Worm (Caenorhabditis elegans) whole organism, L4 larva: ENCODE results near the gene lact-4.

Experiments used
- Y105C5A.15 ChIP-seq: fragments of 200-800 bp; sonication (Bioruptor generic); IDR thresholded peaks from 2 replicates; pipeline ENCODE4 v1.3.6; 2022; ENCODE audit warnings: missing genetic modification characterization, missing compliant biosample characterization
- Y5F2A.4 ChIP-seq: fragments of 200-800 bp; sonication (Bioruptor generic); optimal IDR thresholded peaks from 2 replicates; lab custom pipeline; 2018; ENCODE audit warnings: mild to moderate bottlenecking, missing genetic modification characterization, missing compliant biosample characterization
- aha-1 ChIP-seq: fragments of 150-350 bp; peaks from one replicate; lab custom pipeline; 2014; ENCODE audit warnings: missing biosample characterization, missing genetic modification characterization
- ceh-20 ChIP-seq: fragments of 200-800 bp; sonication (Bioruptor generic); IDR thresholded peaks from 2 replicates; pipeline ENCODE4 v1.3.6; 2022; ENCODE audit warnings: missing genetic modification reagents, missing genetic modification characterization, missing compliant biosample characterization
- ceh-28 ChIP-seq: fragments of 150-350 bp; optimal IDR thresholded peaks from 2 replicates; lab custom pipeline; 2014; ENCODE audit warnings: missing biosample characterization, missing genetic modification reagents, missing genetic modification characterization
- ceh-82 ChIP-seq: sonication (generic microtip); optimal IDR thresholded peaks from 2 replicates; lab custom pipeline; 2017; ENCODE audit warnings: missing biosample characterization, missing genetic modification characterization
- daf-12 ChIP-seq: fragments of 150-350 bp; optimal IDR thresholded peaks from 2 replicates; lab custom pipeline; 2014; ENCODE audit warnings: missing biosample characterization, missing genetic modification reagents, missing genetic modification characterization
- daf-16 ChIP-seq, 3 experiments: sonication (generic microtip); optimal IDR thresholded peaks; 2 replicates each; lab custom pipeline; 2016 to 2017; ENCODE audit warnings: missing genetic modification characterization in 3 of 3, missing genetic modification reagents in 3 of 3, mild to moderate bottlenecking in 2 of 3, missing compliant biosample characterization in 2 of 3, missing biosample characterization in 1 of 3, moderate library complexity in 1 of 3
- daf-19 ChIP-seq: fragments of 200-800 bp; sonication (Bioruptor generic); conservative IDR thresholded peaks from 2 replicates; pipeline ENCODE4 v1.3.6; 2022; ENCODE audit warnings: missing genetic modification characterization, missing compliant biosample characterization
- dmd-6 ChIP-seq: fragments of 200-800 bp; sonication (Bioruptor generic); IDR thresholded peaks from 2 replicates; pipeline ENCODE4 v1.3.6; 2022; ENCODE audit warnings: missing genetic modification reagents, missing genetic modification characterization, missing compliant biosample characterization
- dve-1 ChIP-seq: sonication (generic microtip); optimal IDR thresholded peaks from 2 replicates; lab custom pipeline; 2017; ENCODE audit warnings: antibody characterized with exemption, mild to moderate bottlenecking, missing genetic modification characterization, missing compliant biosample characterization; ENCODE audit not compliant: insufficient read depth
- egl-27 ChIP-seq: sonication (generic microtip); optimal IDR thresholded peaks from 3 replicates; lab custom pipeline; 2017; ENCODE audit warnings: missing biosample characterization, missing genetic modification reagents, missing genetic modification characterization
- egl-43 ChIP-seq: fragments of 200-800 bp; sonication (Bioruptor generic); IDR thresholded peaks from 2 replicates; pipeline ENCODE4 v1.3.6; 2022; ENCODE audit warnings: missing genetic modification reagents, missing genetic modification characterization, missing compliant biosample characterization
- hif-1 ChIP-seq, 2 experiments: sonication (generic microtip); optimal IDR thresholded peaks; 2 replicates each; lab custom pipeline; 2016 to 2017; ENCODE audit warnings: missing compliant biosample characterization in 2 of 2, missing genetic modification characterization in 2 of 2, missing genetic modification reagents in 2 of 2, missing genotype in 2 of 2, mild to moderate bottlenecking in 1 of 2
- hlh-11 ChIP-seq: fragments of 200-800 bp; sonication (Bioruptor generic); optimal IDR thresholded peaks from 2 replicates; lab custom pipeline; 2018; ENCODE audit warnings: mild to moderate bottlenecking, missing genetic modification characterization, missing compliant biosample characterization
- hlh-30 ChIP-seq: sonication (generic microtip); optimal IDR thresholded peaks from 2 replicates; lab custom pipeline; 2017; ENCODE audit warnings: antibody characterized with exemption, mild to moderate bottlenecking, missing genetic modification characterization, missing compliant biosample characterization; ENCODE audit not compliant: insufficient read depth
- hmg-1.1 ChIP-seq: fragments of 200-800 bp; sonication (Bioruptor generic); IDR thresholded peaks from 2 replicates; pipeline ENCODE4 v1.3.6; 2022; ENCODE audit warnings: missing genetic modification reagents, missing genetic modification characterization, missing compliant biosample characterization
- lin-1 ChIP-seq: fragments of 200-800 bp; sonication (Bioruptor generic); IDR thresholded peaks from 2 replicates; pipeline ENCODE4 v1.3.6; 2022; ENCODE audit warnings: missing genetic modification reagents, missing genetic modification characterization, missing compliant biosample characterization
- lin-13 ChIP-seq: fragments of 150-350 bp; optimal IDR thresholded peaks from 2 replicates; lab custom pipeline; 2014; ENCODE audit warnings: missing biosample characterization, missing genetic modification reagents, missing genetic modification characterization
- lin-38 ChIP-seq: fragments of 200-800 bp; sonication (Bioruptor generic); IDR thresholded peaks from 2 replicates; pipeline ENCODE4 v1.3.6; 2022; ENCODE audit warnings: missing genetic modification reagents, missing genetic modification characterization, missing compliant biosample characterization
- lsy-2 ChIP-seq, 2 experiments: fragments of 150-350 bp in 1 of 2; sonication (generic microtip) in 1 of 2; optimal IDR thresholded peaks; 2 replicates each; lab custom pipeline; 2014 to 2017; ENCODE audit warnings: missing biosample characterization in 2 of 2, missing genetic modification characterization in 2 of 2
- madf-9 ChIP-seq: fragments of 200-800 bp; sonication (Bioruptor generic); conservative IDR thresholded peaks from 2 replicates; pipeline ENCODE4 v1.3.6; 2022; ENCODE audit warnings: missing genetic modification reagents, missing genetic modification characterization, missing compliant biosample characterization
- nhr-11 ChIP-seq: fragments of 150-350 bp; optimal IDR thresholded peaks from 2 replicates; lab custom pipeline; 2014; ENCODE audit warnings: missing biosample characterization, missing genetic modification characterization
- nhr-25 ChIP-seq: sonication (generic microtip); optimal IDR thresholded peaks from 2 replicates; lab custom pipeline; 2017; ENCODE audit warnings: missing genetic modification characterization, mild to moderate bottlenecking, missing compliant biosample characterization, antibody characterized with exemption, moderate library complexity, borderline replicate concordance; ENCODE audit not compliant: insufficient read depth
- nhr-28 ChIP-seq: fragments of 150-350 bp; optimal IDR thresholded peaks from 2 replicates; lab custom pipeline; 2014; ENCODE audit warnings: missing biosample characterization, missing genetic modification characterization
- php-3 ChIP-seq: fragments of 200-800 bp; sonication (Bioruptor generic); IDR thresholded peaks from 2 replicates; pipeline ENCODE4 v1.3.6; 2022; ENCODE audit warnings: missing genetic modification reagents, missing genetic modification characterization, missing compliant biosample characterization
- rbr-2 ChIP-seq: sonication (generic microtip); optimal IDR thresholded peaks from 2 replicates; lab custom pipeline; 2016; ENCODE audit warnings: missing genotype, missing genetic modification characterization, missing compliant biosample characterization
- saeg-2 ChIP-seq: fragments of 200-800 bp; sonication (Bioruptor generic); IDR thresholded peaks from 2 replicates; pipeline ENCODE4 v1.3.6; 2022; ENCODE audit warnings: missing genetic modification reagents, missing genetic modification characterization, missing compliant biosample characterization
- set-16 ChIP-seq: fragments of 200-800 bp; sonication (Bioruptor generic); IDR thresholded peaks from 2 replicates; pipeline ENCODE4 v1.3.6; 2022; ENCODE audit warnings: missing genetic modification reagents, missing genetic modification characterization, missing compliant biosample characterization
- tra-1 ChIP-seq: fragments of 200-800 bp; sonication (Bioruptor generic); IDR thresholded peaks from 2 replicates; pipeline ENCODE4 v1.3.6; 2022; ENCODE audit warnings: missing genetic modification reagents, missing genetic modification characterization, missing compliant biosample characterization
- unc-62 ChIP-seq, 3 experiments: fragments of 150-350 bp in 1 of 3; sonication (generic microtip); optimal IDR thresholded peaks in 2 of 3; peaks in 1 of 3; 1 replicate in 1 of 3; 2 replicates in 2 of 3; lab custom pipeline; 2014 to 2017; ENCODE audit warnings: missing biosample characterization in 3 of 3, missing genetic modification characterization in 3 of 3, missing genetic modification reagents in 3 of 3, missing genotype in 1 of 3
- vab-7 ChIP-seq: fragments of 200-800 bp; sonication (Bioruptor generic); IDR thresholded peaks from 2 replicates; pipeline ENCODE4 v1.3.6; 2022; ENCODE audit warnings: missing genetic modification reagents, missing genetic modification characterization, missing compliant biosample characterization

Gene lact-4

DNA sequence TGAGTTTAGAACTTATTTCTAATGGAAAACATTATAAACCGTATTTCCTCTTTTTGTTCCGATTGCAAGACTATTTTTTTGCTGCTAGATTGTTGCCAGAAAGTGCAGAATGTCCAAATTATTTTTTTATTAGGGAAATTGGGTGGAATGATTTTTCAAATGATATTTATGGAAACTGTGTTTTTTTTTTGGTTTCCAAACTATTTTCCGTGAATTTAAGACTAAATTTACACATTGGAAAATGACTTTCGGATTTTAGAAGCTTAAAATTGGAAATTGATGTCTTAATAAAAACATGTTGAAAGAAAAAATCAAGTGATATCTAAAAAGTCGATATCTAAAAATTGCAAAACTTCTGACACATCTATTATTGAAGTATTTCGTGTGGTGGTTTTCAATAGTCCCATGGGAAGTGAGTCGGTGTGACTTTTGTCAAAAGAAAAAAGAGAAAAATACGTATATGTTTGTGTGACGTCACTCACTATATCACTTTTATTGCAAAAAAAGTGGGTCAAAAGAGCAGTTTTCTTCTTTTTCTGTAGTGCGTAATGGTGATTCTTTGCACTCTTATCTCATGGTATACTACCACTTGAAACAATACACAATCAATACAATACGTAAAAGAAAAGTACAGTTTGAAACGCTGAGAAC lies 23.9 kb upstream of the lact-4 start:
- TF ChIP-seq lin-1 (GFP tag; lab: Robert Waterston, UW): no peak
- no peak for TF ChIP-seq vab-7
- no peak for TF ChIP-seq daf-12 (tag; lab: Kevin White, UChicago)
- TF ChIP-seq madf-9 (GFP tag; lab: Robert Waterston, UW): no peak
- TF ChIP-seq Y105C5A.15: no peak
- TF ChIP-seq saeg-2: no peak
- TF ChIP-seq nhr-25 (tag; lab: Kevin White, UChicago): no peak
- no peak for TF ChIP-seq ceh-82 (tag; lab: Kevin White, UChicago)
- no peak for TF ChIP-seq ceh-28 (tag; lab: Kevin White, UChicago)
- peak in 1 of 2 experiments; percentile 94 for TF ChIP-seq unc-62 (GFP tag; optimal IDR thresholded peaks at IDR 0.05 in 1 of 2; lab: Kevin White, UChicago)
- no peak for TF ChIP-seq unc-62 (tag; optimal IDR thresholded peaks at IDR 0.05; lab: Kevin White, UChicago)
- TF ChIP-seq daf-19: no peak
- 0 out of 2 replicates have a peak, but pooled peaks have one; percentile 11 for TF ChIP-seq ceh-20 (GFP tag; lab: Robert Waterston, UW)
- peak; percentile 16 for TF ChIP-seq dve-1 (tag; lab: Kevin White, UChicago)
- TF ChIP-seq hlh-11 (tag; lab: Kevin White, UChicago): no peak
- TF ChIP-seq nhr-28: peak; percentile 43
- TF ChIP-seq hlh-30 (tag; lab: Kevin White, UChicago): peak; percentile 51
- peak; percentile 78 for TF ChIP-seq aha-1
- TF ChIP-seq egl-43: no peak
- TF ChIP-seq lin-13 (GFP tag; lab: Kevin White, UChicago): no peak
- peak in 1 of 2 experiments; percentile 9 for TF ChIP-seq lsy-2 (tag; optimal IDR thresholded peaks at IDR 0.05; lab: Kevin White, UChicago)
- TF ChIP-seq Y5F2A.4 (GFP tag; lab: Kevin White, UChicago): no peak
- TF ChIP-seq set-16 (GFP tag; lab: Robert Waterston, UW): no peak
- no peak for TF ChIP-seq lin-38 (GFP tag; lab: Robert Waterston, UW)

DNA sequence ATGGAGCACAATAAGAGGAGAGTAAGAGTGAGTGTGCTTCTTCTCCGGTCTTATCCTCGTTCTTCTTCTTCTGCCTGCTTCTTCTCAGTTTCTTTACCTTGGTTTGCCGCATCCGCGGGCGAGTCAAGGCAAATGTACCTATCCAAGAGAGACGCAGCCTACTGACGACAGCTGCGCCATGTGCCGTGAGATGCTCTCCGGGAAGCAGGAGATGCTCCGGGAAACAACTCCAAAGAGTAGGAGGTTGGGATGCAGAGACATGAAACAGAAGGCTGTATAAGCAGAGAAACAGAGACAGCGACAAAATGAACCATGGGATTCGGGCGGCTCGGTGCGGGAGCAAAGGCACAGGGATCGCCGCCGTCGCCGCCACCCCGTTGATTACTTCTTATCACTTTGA lies 18.7 kb upstream of the lact-4 start:
- 0 out of 2 replicates have a peak, but pooled peaks have one; percentile 32 for TF ChIP-seq hmg-1.1 (GFP tag; lab: Robert Waterston, UW)
- peak; percentile 40 for TF ChIP-seq nhr-11 (tag; lab: Kevin White, UChicago)
- TF ChIP-seq hlh-11 (tag; lab: Kevin White, UChicago): peak; percentile 51
- TF ChIP-seq rbr-2 (tag; lab: Kevin White, UChicago): no peak
- TF ChIP-seq daf-16 (GFP tag; optimal IDR thresholded peaks at IDR 0.05; lab: Kevin White, UChicago): peak in 1 of 2 experiments; percentile 37
- TF ChIP-seq daf-16 (tag; optimal IDR thresholded peaks at IDR 0.05; lab: Kevin White, UChicago): no peak
- TF ChIP-seq dmd-6 (GFP tag; lab: Robert Waterston, UW): no peak
- peak in 1 of 2 experiments; percentile 34 for TF ChIP-seq hif-1 (tag; optimal IDR thresholded peaks at IDR 0.05; lab: Kevin White, UChicago)
- peak in 1 of 2 experiments; percentile 72 for TF ChIP-seq unc-62 (GFP tag; optimal IDR thresholded peaks at IDR 0.05 in 1 of 2; lab: Kevin White, UChicago)
- no peak for TF ChIP-seq unc-62 (tag; optimal IDR thresholded peaks at IDR 0.05; lab: Kevin White, UChicago)
- TF ChIP-seq lin-38 (GFP tag; lab: Robert Waterston, UW): 0 out of 2 replicates have a peak, but pooled peaks have one; percentile 9

DNA sequence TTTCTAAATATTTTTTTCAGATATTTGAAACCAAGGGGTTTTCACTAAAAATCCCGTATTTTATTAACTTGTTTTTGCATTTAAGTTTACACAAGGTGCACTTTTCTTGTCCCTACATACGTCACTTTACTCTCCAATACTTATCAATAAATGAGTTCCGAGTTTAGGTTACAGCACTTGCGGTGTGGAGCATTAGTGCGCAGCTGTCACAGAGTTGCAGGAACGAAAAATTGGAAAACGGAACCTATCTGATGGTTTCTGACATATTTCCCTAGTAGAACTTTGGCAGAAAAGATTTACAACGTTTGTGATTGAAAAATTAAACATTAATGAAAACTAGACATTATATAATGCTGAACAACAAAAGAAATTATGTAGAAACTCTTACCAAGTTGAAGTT lies 17.9 kb upstream of the lact-4 start:
- TF ChIP-seq php-3 (no peak), aha-1 (peak; percentile 86)

DNA sequence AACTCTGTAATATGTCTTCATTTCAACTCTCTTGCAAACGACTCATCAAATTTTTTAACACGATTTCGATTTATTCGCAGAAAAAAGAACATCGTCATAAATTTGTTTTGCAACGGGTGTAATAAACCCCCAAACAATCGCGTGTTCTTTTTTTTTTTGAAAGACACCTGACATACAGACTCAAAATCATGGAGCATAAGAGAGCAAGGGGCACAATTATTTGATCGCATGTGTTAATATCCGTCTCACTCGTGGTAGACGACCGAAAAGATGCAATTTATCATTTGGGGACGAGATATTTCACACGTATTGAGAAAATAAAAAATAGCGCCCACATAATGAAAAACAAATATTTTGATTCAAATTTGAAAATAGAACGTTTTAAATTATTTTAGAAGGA lies 15.9 kb upstream of the lact-4 start:
- peak in 1 of 2 experiments; percentile 0 for TF ChIP-seq hif-1 (tag; optimal IDR thresholded peaks at IDR 0.05; lab: Kevin White, UChicago)
- TF ChIP-seq Y105C5A.15: no peak
- TF ChIP-seq egl-27: no peak
- peak in 1 of 2 experiments; percentile 65 for TF ChIP-seq daf-16 (GFP tag; optimal IDR thresholded peaks at IDR 0.05; lab: Kevin White, UChicago)
- TF ChIP-seq daf-16 (tag; optimal IDR thresholded peaks at IDR 0.05; lab: Kevin White, UChicago): no peak
- peak; percentile 45 for TF ChIP-seq hlh-30 (tag; lab: Kevin White, UChicago)
- TF ChIP-seq vab-7: no peak
- no peak for TF ChIP-seq tra-1
- peak; percentile 29 for TF ChIP-seq hlh-11 (tag; lab: Kevin White, UChicago)
